Fruit fly (Drosophila melanogaster) whole organism, prepupa: ENCODE results near the gene salt.

ENCODE experiments used
- CG34406 ChIP-seq: fragments of 200-800 bp; sonication (Bioruptor generic); optimal IDR thresholded peaks from 3 replicates; lab custom pipeline; 2016; ENCODE audit warnings: missing biosample characterization, missing genetic modification characterization
- CG6163 ChIP-seq: fragments of 200-800 bp; sonication (Bioruptor generic); IDR thresholded peaks from 3 replicates; pipeline ENCODE4 v1.3.6; 2022; ENCODE audit warnings: missing biosample characterization, missing genetic modification characterization
- CG7368 ChIP-seq: fragments of 200-800 bp; sonication (Bioruptor generic); optimal IDR thresholded peaks from 3 replicates; lab custom pipeline; 2016; ENCODE audit warnings: missing biosample characterization, missing genetic modification characterization
- esn ChIP-seq: fragments of 200-800 bp; sonication (Bioruptor generic); optimal IDR thresholded peaks from 2 replicates; lab custom pipeline; 2016; ENCODE audit warnings: missing biosample characterization, mild to moderate bottlenecking, missing genetic modification characterization, moderate library complexity
- spab ChIP-seq: fragments of 200-800 bp; sonication (Bioruptor generic); optimal IDR thresholded peaks from 2 replicates; lab custom pipeline; 2017; ENCODE audit warnings: missing biosample characterization, mild to moderate bottlenecking, missing genetic modification characterization, missing genetic modification reagents
- ss ChIP-seq, 2 experiments: fragments of 200-800 bp; sonication (Bioruptor generic); optimal IDR thresholded peaks; 2 replicates in 1 of 2; 3 replicates in 1 of 2; lab custom pipeline; 2017 to 2018; ENCODE audit warnings: mild to moderate bottlenecking in 2 of 2, missing biosample characterization in 2 of 2, missing genetic modification characterization in 2 of 2, moderate library complexity in 1 of 2

- no peak for TF ChIP-seq esn (GFP tag; lab: Kevin White, UChicago)
- no peak for TF ChIP-seq spab (GFP tag; lab: Kevin White, UChicago)
- no peak for TF ChIP-seq CG6163
- TF ChIP-seq ss (GFP tag; optimal IDR thresholded peaks at IDR 0.05; lab: Kevin White, UChicago): no peak
- TF ChIP-seq CG34406 (GFP tag; lab: Kevin White, UChicago): no peak
- TF ChIP-seq CG7368 (GFP tag; lab: Kevin White, UChicago): no peak
Measured at dm6 chr3R:31726286-31726685, 28.2 kb downstream of the salt start.
